Fruit fly (Drosophila melanogaster): ENCODE results near the gene Uggt.

DNA sequence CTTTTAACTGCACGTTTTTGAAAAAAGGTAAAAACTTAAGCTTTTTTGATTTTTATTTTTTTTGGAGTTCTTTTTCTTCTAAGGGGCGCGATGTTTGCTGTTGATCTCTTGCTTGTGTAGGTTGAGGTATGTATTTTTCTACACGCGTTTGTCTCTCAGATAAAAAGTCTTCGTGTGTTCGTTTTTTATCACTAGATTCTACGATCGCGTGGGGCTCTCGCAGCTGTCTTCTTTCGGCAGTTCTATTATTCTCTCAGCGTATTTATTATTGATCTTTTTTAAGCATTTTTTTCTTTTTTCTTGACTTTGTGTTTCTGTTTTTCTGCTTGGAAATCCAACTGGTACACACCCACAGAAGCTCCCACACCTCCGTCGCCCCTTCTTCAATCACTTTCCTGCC is 22.5 kb downstream of the Uggt start:
- TF ChIP-seq CG33017 (tag; optimal IDR thresholded peaks at IDR 0.05) (no peak), Mnt (GFP tag; optimal IDR thresholded peaks at IDR 0.05) (no peak), tj (GFP tag; optimal IDR thresholded peaks at IDR 0.05) (no peak), CG11617 (GFP tag; optimal IDR thresholded peaks at IDR 0.05) (no peak), toe (GFP tag; optimal IDR thresholded peaks at IDR 0.05) (no peak)
